Worm (Caenorhabditis elegans): Measurements from ENCODE around the gene C25F9.12.

DNA sequence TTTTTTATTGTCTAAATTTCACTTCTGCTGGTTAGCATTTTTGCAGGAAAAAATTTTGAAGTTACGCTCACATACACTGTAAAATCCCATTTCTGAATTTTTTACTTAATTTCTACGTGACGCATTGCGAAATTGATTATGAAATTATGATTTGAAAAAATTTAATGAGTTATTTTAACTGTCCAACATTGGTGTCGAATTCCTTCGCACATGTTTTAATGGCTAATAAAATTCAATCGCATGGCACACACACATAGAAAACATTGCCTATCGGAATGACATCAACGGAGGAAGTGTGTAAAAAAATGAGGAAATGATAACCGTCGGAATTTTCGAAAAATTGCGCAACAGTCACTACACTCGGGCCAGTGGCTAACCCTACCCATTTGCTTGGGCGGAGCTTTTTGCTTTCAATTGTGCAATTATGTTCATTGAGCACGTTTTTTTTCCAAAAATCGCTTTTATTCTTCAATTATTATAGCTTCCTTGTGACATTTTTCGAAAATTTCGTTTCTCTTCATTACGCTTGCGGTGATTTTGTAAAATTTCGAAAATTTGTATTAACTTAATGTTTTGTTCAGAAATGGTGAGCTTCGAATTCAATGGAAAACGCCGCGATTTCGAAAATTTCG lies 31.2 kb upstream of the C25F9.12 start, which contains the start of gene C25F9.16:
- no peak for TF ChIP-seq F13H6.1 (tag; optimal IDR thresholded peaks at IDR 0.05)
- TF ChIP-seq nhr-23 (tag; optimal IDR thresholded peaks at IDR 0.05) = no peak
- no peak for TF ChIP-seq skn-1 (tag; optimal IDR thresholded peaks at IDR 0.05)
- TF ChIP-seq R02D3.7 (tag; optimal IDR thresholded peaks at IDR 0.05) = no peak
- TF ChIP-seq lsy-2 (tag; optimal IDR thresholded peaks at IDR 0.05) = no peak
- no peak for TF ChIP-seq mab-5 (tag; optimal IDR thresholded peaks at IDR 0.05)
- TF ChIP-seq elt-1 (tag; optimal IDR thresholded peaks at IDR 0.05) = no peak
